Worm (Caenorhabditis elegans): ENCODE measurements around the gene gro-1.

DNA sequence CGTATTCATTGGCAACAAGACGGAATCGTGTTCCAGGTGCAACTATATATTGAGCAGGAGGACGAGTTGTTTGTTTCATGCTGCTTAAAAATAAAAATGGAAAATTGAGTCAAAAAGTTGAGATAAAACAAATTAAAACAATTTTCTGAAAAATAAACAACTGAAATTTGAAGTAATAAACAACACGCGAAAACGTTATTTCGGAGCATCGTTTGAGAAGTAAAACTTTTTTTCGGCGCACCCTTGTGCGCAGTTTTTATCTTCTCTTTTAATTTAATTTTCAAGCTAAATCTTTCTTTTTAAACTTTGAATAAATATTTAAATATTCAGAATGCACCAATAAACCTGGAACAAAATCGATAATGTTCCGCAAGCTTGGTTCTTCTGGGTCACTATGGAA is 10.8 kb upstream of the gro-1 start, which contains the start of the genes sumv-1 and gop-1:
- TF ChIP-seq C34F6.9 (tag; optimal IDR thresholded peaks at IDR 0.05) (no peak), lin-11 (tag; optimal IDR thresholded peaks at IDR 0.05) (no peak), lsy-2 (tag; optimal IDR thresholded peaks at IDR 0.05) (no peak)

Measured in whole organism, L2 larva.